Fruit fly (Drosophila melanogaster): Measurements from ENCODE around the gene Mitofilin.

Gene Mitofilin

DNA sequence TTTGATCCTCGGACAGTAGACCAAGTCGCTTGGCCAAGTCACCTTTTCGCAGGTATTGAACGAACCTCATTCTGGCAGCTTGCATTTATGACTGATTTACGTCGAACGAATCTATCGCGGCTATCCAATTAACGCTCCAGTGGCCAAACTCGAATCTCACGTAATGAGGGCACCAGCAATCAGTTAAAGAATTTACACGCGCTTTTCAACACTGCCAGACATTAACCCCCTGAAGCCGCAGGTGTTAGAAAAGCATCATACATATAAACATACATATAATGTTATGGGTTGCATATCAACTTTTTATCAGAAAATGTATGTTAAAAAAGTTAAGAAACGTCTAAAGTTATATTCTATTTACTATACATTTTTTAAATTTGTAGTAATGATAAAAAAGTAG is 2.2 kb upstream of the Mitofilin start, which contains the start of gene CG6028 (continued):
- no peak for TF ChIP-seq sc (optimal IDR thresholded peaks at IDR 0.05)
- TF ChIP-seq sc (GFP tag; optimal IDR thresholded peaks at IDR 0.05): no peak
- no peak; the same call in 2 of the 3 replicates for TF ChIP-seq zfh1 (GFP tag; IDR thresholded peaks at IDR 0.05)
- no peak for TF ChIP-seq sr (GFP tag; IDR thresholded peaks at IDR 0.05)
- no peak for TF ChIP-seq CG33557 (GFP tag; optimal IDR thresholded peaks at IDR 0.05)
- no peak for TF ChIP-seq CG10462 (GFP tag; optimal IDR thresholded peaks at IDR 0.05)
- no peak for TF ChIP-seq CG9817 (tag; optimal IDR thresholded peaks at IDR 0.05)
- no peak for TF ChIP-seq CG8089 (GFP tag; optimal IDR thresholded peaks at IDR 0.05)
- peak; percentile 5 for TF ChIP-seq Dip3 (GFP tag; optimal IDR thresholded peaks at IDR 0.05)
- peak; percentile 32 for TF ChIP-seq nom (GFP tag; optimal IDR thresholded peaks at IDR 0.05)
- TF ChIP-seq CG2889 (GFP tag; IDR thresholded peaks at IDR 0.05): no peak
- TF ChIP-seq CG14710 (tag; optimal IDR thresholded peaks at IDR 0.05): peak; percentile 9
- no peak for TF ChIP-seq CG12236 (GFP tag; optimal IDR thresholded peaks at IDR 0.05)
- no peak for TF ChIP-seq CG8765 (GFP tag; IDR thresholded peaks at IDR 0.05)
- no peak for TF ChIP-seq H15 (GFP tag; IDR thresholded peaks at IDR 0.05)
- TF ChIP-seq Camta (GFP tag; optimal IDR thresholded peaks at IDR 0.05): no peak
- TF ChIP-seq CG7987 (GFP tag; optimal IDR thresholded peaks at IDR 0.05): no peak
- TF ChIP-seq Kr (GFP tag; optimal IDR thresholded peaks at IDR 0.05): no peak
- no peak; the same call in 1 of the 2 replicates for TF ChIP-seq Scr (GFP tag; IDR thresholded peaks at IDR 0.05; ENCODE audit: partially characterized antibody)
- no peak for TF ChIP-seq corto (GFP tag; optimal IDR thresholded peaks at IDR 0.05)
- peak; percentile 43 for TF ChIP-seq CG1603 (tag; optimal IDR thresholded peaks at IDR 0.05)
- TF ChIP-seq MTF-1 (GFP tag; optimal IDR thresholded peaks at IDR 0.05; ENCODE audit: borderline replicate concordance): no peak
- TF ChIP-seq jumu (GFP tag; optimal IDR thresholded peaks at IDR 0.05): no peak
- TF ChIP-seq HLH54F (GFP tag; optimal IDR thresholded peaks at IDR 0.05): peak; percentile 16
- peak; percentile 24; the same call in 1 of the 2 replicates for TF ChIP-seq CG14014 (GFP tag; IDR thresholded peaks at IDR 0.05)
- TF ChIP-seq Ada2b (GFP tag; IDR thresholded peaks at IDR 0.05): 0 out of 2 replicates have a peak, but pooled peaks have one; percentile 7
- TF ChIP-seq CG5953 (GFP tag; IDR thresholded peaks at IDR 0.05): no peak
- no peak for TF ChIP-seq CG12299 (tag; optimal IDR thresholded peaks at IDR 0.05)
- peak; percentile 27 for TF ChIP-seq CG12659 (GFP tag; optimal IDR thresholded peaks at IDR 0.05)
- TF ChIP-seq CG4404 (GFP tag; IDR thresholded peaks at IDR 0.05): no peak
- TF ChIP-seq CG18599 (GFP tag; optimal IDR thresholded peaks at IDR 0.05): peak; percentile 42
- TF ChIP-seq ac (GFP tag; optimal IDR thresholded peaks at IDR 0.05): no peak
- peak; percentile 33 for TF ChIP-seq Antp (GFP tag; optimal IDR thresholded peaks at IDR 0.05)
- TF ChIP-seq az2 (GFP tag; optimal IDR thresholded peaks at IDR 0.05): peak; percentile 18
- no peak for TF ChIP-seq bigmax (GFP tag; optimal IDR thresholded peaks at IDR 0.05)
- no peak for TF ChIP-seq CG32772 (GFP tag; IDR thresholded peaks at IDR 0.05)
- no peak for TF ChIP-seq ranshi (GFP tag; IDR thresholded peaks at IDR 0.05)
- no peak for TF ChIP-seq CG43689 (GFP tag; IDR thresholded peaks at IDR 0.05)
- peak; percentile 29 for TF ChIP-seq lab (GFP tag; optimal IDR thresholded peaks at IDR 0.05)
- TF ChIP-seq CG7839 (tag; optimal IDR thresholded peaks at IDR 0.05): peak; percentile 27
- no peak for TF ChIP-seq Opbp (GFP tag; IDR thresholded peaks at IDR 0.05; ENCODE audit: partially characterized antibody)
- peak; percentile 66 for TF ChIP-seq vvl (GFP tag; IDR thresholded peaks at IDR 0.05)
- no peak for TF ChIP-seq sna (GFP tag; IDR thresholded peaks at IDR 0.05; ENCODE audit: partially characterized antibody)
- no peak for TF ChIP-seq CG17802 (tag; optimal IDR thresholded peaks at IDR 0.05)
- TF ChIP-seq Rx (GFP tag; IDR thresholded peaks at IDR 0.05): no peak
- TF ChIP-seq Pdp1 (GFP tag; optimal IDR thresholded peaks at IDR 0.05): peak in 1 of 2 experiments; percentile 92
- peak; percentile 78 for TF ChIP-seq sens (GFP tag)
- TF ChIP-seq HHEX (GFP tag; optimal IDR thresholded peaks at IDR 0.05): no peak
- no peak for TF ChIP-seq Aef1 (GFP tag; IDR thresholded peaks at IDR 0.05)
- no peak for TF ChIP-seq wdn (GFP tag; IDR thresholded peaks at IDR 0.05)
- no peak for TF ChIP-seq tap (tag; optimal IDR thresholded peaks at IDR 0.05)

All from whole organism, embryonic.